Fruit fly (Drosophila melanogaster) whole organism, prepupa: Measurements from ENCODE around the gene tty.
A peak's percentile ranks its signal among the peaks of the same experiment; 100 is the strongest.

Source experiments
- CG10631 ChIP-seq: fragments of 200-800 bp; sonication (Bioruptor generic); optimal IDR thresholded peaks from 2 replicates; lab custom pipeline; 2016; ENCODE audit warnings: missing biosample characterization, missing genetic modification characterization
- CG10669 ChIP-seq: fragments of 200-800 bp; sonication (Bioruptor generic); optimal IDR thresholded peaks from 3 replicates; lab custom pipeline; 2018; ENCODE audit warnings: missing biosample characterization, mild to moderate bottlenecking, missing genetic modification characterization, moderate library complexity
- CG15336 ChIP-seq: fragments of 200-800 bp; sonication (Bioruptor generic); IDR thresholded peaks from 2 replicates; pipeline ENCODE4 v1.3.6; 2022; ENCODE audit warnings: missing biosample characterization, missing genetic modification characterization
- CG1621 ChIP-seq: fragments of 200-800 bp; sonication (Bioruptor generic); optimal IDR thresholded peaks from 3 replicates; lab custom pipeline; 2018; ENCODE audit warnings: missing biosample characterization, mild to moderate bottlenecking, missing genetic modification characterization
- CG16779 ChIP-seq: fragments of 200-800 bp; sonication (Bioruptor generic); optimal IDR thresholded peaks from 3 replicates; lab custom pipeline; 2017; ENCODE audit warnings: missing biosample characterization, mild to moderate bottlenecking, missing genetic modification characterization
- CG3032 ChIP-seq: fragments of 200-800 bp; optimal IDR thresholded peaks from 2 replicates; lab custom pipeline; 2019; ENCODE audit warnings: missing biosample characterization, mild to moderate bottlenecking, missing genetic modification characterization, moderate library complexity
- CG32006 ChIP-seq: fragments of 200-800 bp; sonication (Bioruptor generic); optimal IDR thresholded peaks from 3 replicates; lab custom pipeline; 2017; ENCODE audit warnings: missing biosample characterization, mild to moderate bottlenecking, missing genetic modification characterization
- CG3919 ChIP-seq: fragments of 200-800 bp; sonication (Bioruptor generic); optimal IDR thresholded peaks from 3 replicates; lab custom pipeline; 2016; ENCODE audit warnings: missing biosample characterization, missing genetic modification characterization
- CG4318 ChIP-seq: fragments of 200-800 bp; sonication (Bioruptor generic); optimal IDR thresholded peaks from 3 replicates; lab custom pipeline; 2017; ENCODE audit warnings: missing biosample characterization, mild to moderate bottlenecking, missing genetic modification characterization
- CG6163 ChIP-seq: fragments of 200-800 bp; sonication (Bioruptor generic); IDR thresholded peaks from 3 replicates; pipeline ENCODE4 v1.3.6; 2022; ENCODE audit warnings: missing biosample characterization, missing genetic modification characterization
- CG6792 ChIP-seq: fragments of 200-800 bp; sonication (Bioruptor generic); optimal IDR thresholded peaks from 3 replicates; lab custom pipeline; 2016; ENCODE audit warnings: missing biosample characterization, missing genetic modification characterization
- CG6808 ChIP-seq: fragments of 200-800 bp; sonication (Bioruptor generic); optimal IDR thresholded peaks from 3 replicates; lab custom pipeline; 2017; ENCODE audit warnings: missing biosample characterization, missing genetic modification characterization, mild to moderate bottlenecking, moderate library complexity, missing genetic modification reagents
- CG6854 ChIP-seq: fragments of 200-800 bp; sonication (Bioruptor generic); optimal IDR thresholded peaks from 2 replicates; lab custom pipeline; 2017; ENCODE audit warnings: missing biosample characterization, mild to moderate bottlenecking, missing genetic modification characterization
- CG8119 ChIP-seq: fragments of 200-800 bp; sonication (Bioruptor generic); IDR thresholded peaks from 3 replicates; pipeline ENCODE4 v1.3.6; 2022; ENCODE audit warnings: missing biosample characterization, missing genetic modification characterization
- CG8632 ChIP-seq: fragments of 200-800 bp; sonication (Bioruptor generic); optimal IDR thresholded peaks from 3 replicates; lab custom pipeline; 2016; ENCODE audit warnings: missing biosample characterization, missing genetic modification characterization
- CG9139 ChIP-seq: fragments of 200-800 bp; sonication (Bioruptor generic); optimal IDR thresholded peaks from 3 replicates; lab custom pipeline; 2017; ENCODE audit warnings: missing biosample characterization, mild to moderate bottlenecking, missing genetic modification characterization
- Eip78C ChIP-seq: fragments of 200-800 bp; sonication (Bioruptor generic); peaks from one replicate; lab custom pipeline; 2016; ENCODE audit warnings: missing biosample characterization, missing genetic modification characterization
- Ets21C ChIP-seq: fragments of 200-800 bp; sonication (Bioruptor generic); optimal IDR thresholded peaks from 3 replicates; lab custom pipeline; 2016; ENCODE audit warnings: missing biosample characterization, missing genetic modification characterization
- Ets96B ChIP-seq: fragments of 200-800 bp; optimal IDR thresholded peaks from 2 replicates; lab custom pipeline; 2019; ENCODE audit warnings: missing biosample characterization, mild to moderate bottlenecking, missing genetic modification characterization, moderate library complexity
- Gug ChIP-seq: fragments of 200-800 bp; sonication (Bioruptor generic); IDR thresholded peaks from 2 replicates; pipeline ENCODE4 v1.3.6; 2022; ENCODE audit warnings: missing biosample characterization, missing genetic modification characterization
- Hr4 ChIP-seq: fragments of 200-800 bp; sonication (Bioruptor generic); optimal IDR thresholded peaks from 3 replicates; lab custom pipeline; 2016; ENCODE audit warnings: missing biosample characterization, missing genetic modification characterization
- Lpt ChIP-seq: fragments of 200-800 bp; sonication (Bioruptor generic); optimal IDR thresholded peaks from 3 replicates; lab custom pipeline; 2016; ENCODE audit warnings: missing biosample characterization, missing genetic modification characterization
- Met ChIP-seq: fragments of 200-800 bp; sonication (Bioruptor generic); optimal IDR thresholded peaks from 3 replicates; lab custom pipeline; 2016; ENCODE audit warnings: missing biosample characterization, missing genetic modification characterization
- OdsH ChIP-seq: fragments of 200-800 bp; sonication (Bioruptor generic); optimal IDR thresholded peaks from 3 replicates; lab custom pipeline; 2016; ENCODE audit warnings: missing biosample characterization, missing genetic modification characterization
- Smox ChIP-seq: fragments of 200-800 bp; sonication (Bioruptor generic); optimal IDR thresholded peaks from 3 replicates; lab custom pipeline; 2016; ENCODE audit warnings: missing biosample characterization, missing genetic modification characterization
- Sox14 ChIP-seq: fragments of 200-800 bp; sonication (Bioruptor generic); optimal IDR thresholded peaks from 3 replicates; lab custom pipeline; 2016; ENCODE audit warnings: missing biosample characterization, missing genetic modification characterization
- Sox15 ChIP-seq: fragments of 200-800 bp; sonication (Bioruptor generic); optimal IDR thresholded peaks from 3 replicates; lab custom pipeline; 2016; ENCODE audit warnings: missing biosample characterization, missing genetic modification characterization
- achi ChIP-seq: fragments of 200-800 bp; sonication (Bioruptor generic); optimal IDR thresholded peaks from 3 replicates; lab custom pipeline; 2016; ENCODE audit warnings: missing biosample characterization, missing genetic modification characterization
- dac ChIP-seq: fragments of 200-800 bp; sonication (Bioruptor generic); optimal IDR thresholded peaks from 2 replicates; lab custom pipeline; 2017; ENCODE audit warnings: missing biosample characterization, mild to moderate bottlenecking, missing genetic modification characterization
- eg ChIP-seq: fragments of 200-800 bp; sonication (Bioruptor generic); IDR thresholded peaks from 3 replicates; pipeline ENCODE4 v1.3.6; 2022; ENCODE audit warnings: missing biosample characterization, missing genetic modification characterization
- esn ChIP-seq: fragments of 200-800 bp; sonication (Bioruptor generic); optimal IDR thresholded peaks from 2 replicates; lab custom pipeline; 2016; ENCODE audit warnings: missing biosample characterization, mild to moderate bottlenecking, missing genetic modification characterization, moderate library complexity
- fd85E ChIP-seq: fragments of 200-800 bp; sonication (Bioruptor generic); optimal IDR thresholded peaks from 3 replicates; lab custom pipeline; 2016; ENCODE audit warnings: missing biosample characterization, missing genetic modification characterization
- fkh ChIP-seq: fragments of 200-800 bp; sonication (Bioruptor generic); optimal IDR thresholded peaks from 3 replicates; lab custom pipeline; 2017; ENCODE audit warnings: missing biosample characterization, mild to moderate bottlenecking, missing genetic modification characterization, moderate library complexity
- lz ChIP-seq: fragments of 200-800 bp; sonication (Bioruptor generic); optimal IDR thresholded peaks from 3 replicates; lab custom pipeline; 2016; ENCODE audit warnings: missing biosample characterization, missing genetic modification characterization
- net ChIP-seq: fragments of 200-800 bp; sonication (Bioruptor generic); optimal IDR thresholded peaks from 3 replicates; lab custom pipeline; 2016; ENCODE audit warnings: missing biosample characterization, missing genetic modification characterization
- spab ChIP-seq: fragments of 200-800 bp; sonication (Bioruptor generic); optimal IDR thresholded peaks from 2 replicates; lab custom pipeline; 2017; ENCODE audit warnings: missing biosample characterization, mild to moderate bottlenecking, missing genetic modification characterization, missing genetic modification reagents
- ss ChIP-seq, 2 experiments: fragments of 200-800 bp; sonication (Bioruptor generic); optimal IDR thresholded peaks; 2 replicates in 1 of 2; 3 replicates in 1 of 2; lab custom pipeline; 2017 to 2018; ENCODE audit warnings: mild to moderate bottlenecking in 2 of 2, missing biosample characterization in 2 of 2, missing genetic modification characterization in 2 of 2, moderate library complexity in 1 of 2
- svp ChIP-seq: fragments of 200-800 bp; sonication (Bioruptor generic); peaks from one replicate; lab custom pipeline; 2016; ENCODE audit warnings: missing biosample characterization, missing genetic modification characterization
- topi ChIP-seq: fragments of 200-800 bp; sonication (Bioruptor generic); optimal IDR thresholded peaks from 3 replicates; lab custom pipeline; 2016; ENCODE audit warnings: missing biosample characterization, missing genetic modification characterization
- vri ChIP-seq: fragments of 200-800 bp; sonication (Bioruptor generic); optimal IDR thresholded peaks from 3 replicates; lab custom pipeline; 2016; ENCODE audit warnings: missing biosample characterization, mild to moderate bottlenecking, missing genetic modification characterization

The tty gene

DNA sequence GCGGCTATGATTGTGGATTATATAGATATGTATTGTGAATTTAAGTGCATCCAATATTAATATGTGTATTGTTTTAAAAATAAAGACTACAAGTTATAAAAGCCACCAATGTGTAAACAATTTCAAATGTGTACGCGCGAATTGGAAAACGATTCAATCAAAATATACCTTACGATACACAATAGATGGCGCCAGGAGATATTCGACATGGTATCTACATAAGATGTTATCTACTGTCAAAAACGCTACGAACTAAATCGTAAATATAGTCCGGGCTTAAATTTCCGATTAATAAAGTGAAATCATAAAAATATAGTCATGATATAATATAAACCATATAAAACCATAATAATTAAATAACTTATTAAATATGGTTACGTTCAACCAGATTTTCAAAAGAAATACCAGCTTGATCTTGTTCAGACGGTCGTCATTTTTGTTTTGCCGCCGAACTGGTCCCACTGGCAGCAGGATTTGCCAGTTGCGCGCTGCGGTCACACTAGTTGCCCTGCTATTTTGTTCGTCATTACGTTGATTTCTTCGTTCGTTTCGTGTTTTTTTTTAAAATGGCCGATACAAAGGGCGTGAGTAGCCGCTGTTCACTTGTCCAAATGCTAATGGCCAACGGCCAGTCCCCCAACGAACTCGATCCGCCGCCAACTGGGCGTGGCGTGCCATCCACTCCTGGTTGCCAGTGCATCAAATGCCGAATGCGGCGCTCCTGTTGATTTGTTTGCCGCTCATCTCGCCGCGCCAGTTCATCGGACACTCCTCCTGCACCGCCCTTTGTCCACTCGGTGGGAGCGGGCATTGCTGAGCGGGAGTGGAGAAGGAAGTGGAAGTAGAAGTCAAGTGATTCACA lies 18.6 kb upstream of the tty start, which contains the start of gene Septin1:
Septin1 (plus strand) TSS at position 477 of the 862 bp plus-strand sequence.
- TF ChIP-seq CG9139 (GFP tag; lab: Kevin White, UChicago) = no peak
- no peak for TF ChIP-seq CG32006
- TF ChIP-seq CG4318 = no peak
- TF ChIP-seq CG15336 (GFP tag; lab: Robert Waterston, UW) = 0 out of 2 replicates have a peak, but pooled peaks have one; percentile 16
- TF ChIP-seq topi (GFP tag; lab: Kevin White, UChicago) = no peak
- TF ChIP-seq esn = no peak
- TF ChIP-seq fd85E (GFP tag; lab: Kevin White, UChicago) = no peak
- TF ChIP-seq Gug (GFP tag; lab: Robert Waterston, UW) = no peak
- TF ChIP-seq Smox (GFP tag; lab: Kevin White, UChicago) = no peak
- no peak for TF ChIP-seq CG3919 (GFP tag; lab: Kevin White, UChicago)
- TF ChIP-seq Ets96B = no peak
- peak; percentile 77 for TF ChIP-seq svp
- peak; percentile 64 for TF ChIP-seq Eip78C (GFP tag; lab: Kevin White, UChicago)
- peak; percentile 72 for TF ChIP-seq fkh (GFP tag; lab: Kevin White, UChicago)
- TF ChIP-seq CG3032 (tag; lab: Kevin White, UChicago) = no peak
- TF ChIP-seq CG10669 (GFP tag; lab: Kevin White, UChicago) = no peak
- TF ChIP-seq Met (GFP tag; lab: Kevin White, UChicago) = no peak
- TF ChIP-seq vri (GFP tag; lab: Kevin White, UChicago) = no peak
- TF ChIP-seq CG6854 = peak; percentile 49
- no peak for TF ChIP-seq Sox15 (GFP tag; lab: Kevin White, UChicago)
- peak; percentile 87 for TF ChIP-seq Sox14 (GFP tag; lab: Kevin White, UChicago)
- no peak for TF ChIP-seq net (GFP tag; lab: Kevin White, UChicago)
- no peak for TF ChIP-seq OdsH (GFP tag; lab: Kevin White, UChicago)
- peak; percentile 4 for TF ChIP-seq CG6808 (GFP tag; lab: Kevin White, UChicago)
- no peak for TF ChIP-seq spab (GFP tag; lab: Kevin White, UChicago)

dm6 chrX:21353541-21353940 lies 14.1 kb upstream of the tty start:
- TF ChIP-seq CG8632 (GFP tag; lab: Kevin White, UChicago) (no peak), vri (GFP tag; lab: Kevin White, UChicago) (peak; percentile 31)

- no peak for TF ChIP-seq dac
- TF ChIP-seq CG8119 = no peak
- peak; percentile 19 for TF ChIP-seq lz (GFP tag; lab: Kevin White, UChicago)
- TF ChIP-seq svp = peak; percentile 43
- no peak for TF ChIP-seq fkh (GFP tag; lab: Kevin White, UChicago)
- TF ChIP-seq Eip78C (GFP tag; lab: Kevin White, UChicago) = peak; percentile 58
These were observed 11.8 kb upstream of the tty start for dm6 chrX:21351210-21351824.

- peak; percentile 70 for TF ChIP-seq CG8632 (GFP tag; lab: Kevin White, UChicago)
- TF ChIP-seq OdsH (GFP tag; lab: Kevin White, UChicago) = no peak
- peak; percentile 81 for TF ChIP-seq Met (GFP tag; lab: Kevin White, UChicago)
- peak; percentile 53; the same call in 1 of the 2 replicates for TF ChIP-seq Gug (GFP tag; lab: Robert Waterston, UW)
- TF ChIP-seq CG6163 (GFP tag; lab: Robert Waterston, UW) = no peak
- peak; percentile 28 for TF ChIP-seq CG1621 (tag; lab: Kevin White, UChicago)
- no peak for TF ChIP-seq fd85E (GFP tag; lab: Kevin White, UChicago)
- no peak for TF ChIP-seq Hr4
- TF ChIP-seq eg = peak; percentile 64
- TF ChIP-seq CG16779 = no peak
- TF ChIP-seq Lpt (GFP tag; lab: Kevin White, UChicago) = peak; percentile 51
- peak; percentile 60; the same call in 2 of the 3 replicates for TF ChIP-seq CG8119
- peak; percentile 71 for TF ChIP-seq Ets21C (GFP tag; lab: Kevin White, UChicago)
- peak; percentile 48 for TF ChIP-seq net (GFP tag; lab: Kevin White, UChicago)
- peak; percentile 74 for TF ChIP-seq CG15336 (GFP tag; lab: Robert Waterston, UW)
- peak; percentile 91 for TF ChIP-seq svp
- peak; percentile 84 for TF ChIP-seq lz (GFP tag; lab: Kevin White, UChicago)
- TF ChIP-seq spab (GFP tag; lab: Kevin White, UChicago) = no peak
- TF ChIP-seq CG3032 (tag; lab: Kevin White, UChicago) = peak; percentile 66
- peak; percentile 60 for TF ChIP-seq Ets96B
- no peak for TF ChIP-seq fkh (GFP tag; lab: Kevin White, UChicago)
- peak; percentile 75 for TF ChIP-seq CG10631 (GFP tag; lab: Kevin White, UChicago)
- TF ChIP-seq CG9139 (GFP tag; lab: Kevin White, UChicago) = no peak
- TF ChIP-seq CG6792 (GFP tag; lab: Kevin White, UChicago) = peak; percentile 70
- peak; percentile 70 for TF ChIP-seq achi (GFP tag; lab: Kevin White, UChicago)
- peak; percentile 78 for TF ChIP-seq Smox (GFP tag; lab: Kevin White, UChicago)
- no peak for TF ChIP-seq ss (GFP tag; optimal IDR thresholded peaks at IDR 0.05; lab: Kevin White, UChicago)
- TF ChIP-seq esn = peak; percentile 82
These were observed 10.4 kb upstream of the tty start, which contains the start of the genes peng and sol for dm6 chrX:21349800-21350309. Gene peng (minus strand): TSS chrX:21349843. Gene sol (plus strand): TSS chrX:21350280.
